Worm (Caenorhabditis elegans) whole organism, L3 larva: ENCODE data around the gene M04B2.2.
A peak's percentile ranks its signal among the peaks of the same experiment; 100 is the strongest.

Experiments
- R02D3.7 ChIP-seq: fragments of 150-350 bp; optimal IDR thresholded peaks from 2 replicates; lab custom pipeline; 2014; ENCODE audit warnings: missing biosample characterization, missing genetic modification characterization
- ZK546.5 ChIP-seq: sonication (generic microtip); optimal IDR thresholded peaks from 2 replicates; lab custom pipeline; 2017; ENCODE audit warnings: missing biosample characterization, missing genetic modification characterization
- aly-2 ChIP-seq: fragments of 150-350 bp; optimal IDR thresholded peaks from 2 replicates; lab custom pipeline; 2014; ENCODE audit warnings: missing biosample characterization, missing genetic modification characterization
- ama-1 ChIP-seq: fragments of 150-350 bp; optimal IDR thresholded peaks from 2 replicates; lab custom pipeline; 2018
- ceh-16 ChIP-seq: sonication (generic microtip); optimal IDR thresholded peaks from 2 replicates; lab custom pipeline; 2017; ENCODE audit warnings: missing biosample characterization, missing genetic modification characterization
- ceh-28 ChIP-seq: fragments of 150-350 bp; optimal IDR thresholded peaks from 2 replicates; lab custom pipeline; 2014; ENCODE audit warnings: missing biosample characterization, missing genetic modification reagents, missing genetic modification characterization
- ceh-82 ChIP-seq: fragments of 150-350 bp; optimal IDR thresholded peaks from 2 replicates; lab custom pipeline; 2014; ENCODE audit warnings: missing biosample characterization, missing genetic modification characterization
- ceh-9 ChIP-seq: sonication (generic microtip); optimal IDR thresholded peaks from 2 replicates; lab custom pipeline; 2018; ENCODE audit warnings: missing biosample characterization, missing genetic modification characterization
- daf-12 ChIP-seq: fragments of 150-350 bp; optimal IDR thresholded peaks from 2 replicates; lab custom pipeline; 2014; ENCODE audit warnings: missing biosample characterization, missing genetic modification reagents, missing genetic modification characterization
- egl-27 ChIP-seq: sonication (generic microtip); optimal IDR thresholded peaks from 4 replicates; lab custom pipeline; 2017; ENCODE audit warnings: missing biosample characterization, missing genetic modification reagents, missing genetic modification characterization
- egl-5 ChIP-seq: fragments of 150-350 bp; optimal IDR thresholded peaks from 2 replicates; lab custom pipeline; 2017; ENCODE audit warnings: missing biosample characterization, missing genetic modification reagents, missing genetic modification characterization, inconsistent platforms
- elt-1 ChIP-seq: fragments of 150-350 bp; optimal IDR thresholded peaks from 2 replicates; lab custom pipeline; 2014; ENCODE audit warnings: missing biosample characterization, missing genetic modification characterization
- elt-2 ChIP-seq: sonication (generic microtip); optimal IDR thresholded peaks from 2 replicates; lab custom pipeline; 2016; ENCODE audit warnings: missing genetic modification reagents, mild to moderate bottlenecking, missing genetic modification characterization, missing compliant biosample characterization
- elt-3 ChIP-seq, 3 experiments: fragments of 150-350 bp in 1 of 3; sonication (generic microtip) in 2 of 3; optimal IDR thresholded peaks; 2 replicates in 2 of 3; 4 replicates in 1 of 3; lab custom pipeline; 2014 to 2017; ENCODE audit warnings: missing biosample characterization in 3 of 3, missing genetic modification characterization in 3 of 3
- eor-1 ChIP-seq, 2 experiments: fragments of 150-350 bp; optimal IDR thresholded peaks; 2 replicates each; lab custom pipeline; 2014 to 2018; ENCODE audit warnings: missing biosample characterization in 2 of 2, missing genetic modification characterization in 2 of 2
- fkh-10 ChIP-seq: sonication (generic microtip); optimal IDR thresholded peaks from 2 replicates; lab custom pipeline; 2017; ENCODE audit warnings: missing biosample characterization, missing genetic modification reagents, missing genetic modification characterization
- fkh-2 ChIP-seq: fragments of 150-350 bp; optimal IDR thresholded peaks from 2 replicates; lab custom pipeline; 2014; ENCODE audit warnings: missing biosample characterization, missing genetic modification reagents, missing genetic modification characterization
- fos-1 ChIP-seq: fragments of 150-350 bp; optimal IDR thresholded peaks from 2 replicates; lab custom pipeline; 2014; ENCODE audit warnings: missing biosample characterization, missing genetic modification characterization
- hmg-11 ChIP-seq: sonication (generic microtip); optimal IDR thresholded peaks from 2 replicates; lab custom pipeline; 2016; ENCODE audit warnings: missing genetic modification characterization, missing compliant biosample characterization
- jun-1 ChIP-seq: fragments of 150-350 bp; optimal IDR thresholded peaks from 2 replicates; lab custom pipeline; 2014; ENCODE audit warnings: missing biosample characterization, missing genetic modification reagents, missing genetic modification characterization
- lin-15B ChIP-seq: fragments of 150-350 bp; optimal IDR thresholded peaks from 2 replicates; lab custom pipeline; 2014; ENCODE audit warnings: missing biosample characterization, missing genetic modification characterization
- lin-39 ChIP-seq: fragments of 150-350 bp; optimal IDR thresholded peaks from 2 replicates; lab custom pipeline; 2018; ENCODE audit warnings: missing biosample characterization, missing genetic modification reagents, missing genetic modification characterization
- lsy-12 ChIP-seq: sonication (generic microtip); optimal IDR thresholded peaks from 2 replicates; lab custom pipeline; 2016; ENCODE audit warnings: mild to moderate bottlenecking, missing genetic modification characterization, missing compliant biosample characterization
- mdl-1 ChIP-seq: fragments of 150-350 bp; optimal IDR thresholded peaks from 2 replicates; lab custom pipeline; 2014; ENCODE audit warnings: missing biosample characterization, missing genetic modification characterization
- mml-1 ChIP-seq: fragments of 150-350 bp; sonication (generic microtip); optimal IDR thresholded peaks from 3 replicates; lab custom pipeline; 2014; ENCODE audit warnings: missing biosample characterization, missing genetic modification characterization
- nfya-1 ChIP-seq: sonication (generic microtip); optimal IDR thresholded peaks from 2 replicates; lab custom pipeline; 2017; ENCODE audit warnings: missing genetic modification characterization, mild to moderate bottlenecking, missing compliant biosample characterization, antibody characterized with exemption, moderate library complexity; ENCODE audit not compliant: insufficient read depth
- nhr-11 ChIP-seq: fragments of 150-350 bp; optimal IDR thresholded peaks from 2 replicates; lab custom pipeline; 2014; ENCODE audit warnings: missing biosample characterization, missing genetic modification characterization
- nhr-12 ChIP-seq: fragments of 150-350 bp; optimal IDR thresholded peaks from 2 replicates; lab custom pipeline; 2014; ENCODE audit warnings: missing biosample characterization, missing genetic modification characterization
- nhr-23 ChIP-seq: fragments of 150-350 bp; optimal IDR thresholded peaks from 2 replicates; lab custom pipeline; 2014; ENCODE audit warnings: missing biosample characterization, missing genetic modification reagents, missing genetic modification characterization
- nhr-237 ChIP-seq: fragments of 150-350 bp; optimal IDR thresholded peaks from 2 replicates; lab custom pipeline; 2014; ENCODE audit warnings: missing biosample characterization, missing genetic modification characterization
- nhr-25 ChIP-seq: sonication (generic microtip); optimal IDR thresholded peaks from 2 replicates; lab custom pipeline; 2017; ENCODE audit warnings: missing biosample characterization, missing genetic modification characterization
- nhr-28 ChIP-seq: fragments of 150-350 bp; optimal IDR thresholded peaks from 2 replicates; lab custom pipeline; 2014; ENCODE audit warnings: missing biosample characterization, missing genetic modification characterization
- nhr-43 ChIP-seq: sonication (generic microtip); optimal IDR thresholded peaks from 2 replicates; lab custom pipeline; 2016; ENCODE audit warnings: mild to moderate bottlenecking, missing genetic modification characterization, missing compliant biosample characterization; ENCODE audit not compliant: poor library complexity, severe bottlenecking
- nhr-67 ChIP-seq: fragments of 150-350 bp; optimal IDR thresholded peaks from 2 replicates; lab custom pipeline; 2014; ENCODE audit warnings: missing biosample characterization, missing genetic modification characterization
- nhr-76 ChIP-seq: fragments of 150-350 bp; sonication (generic microtip); optimal IDR thresholded peaks from 5 replicates; lab custom pipeline; 2014; ENCODE audit warnings: missing biosample characterization, missing genetic modification characterization
- nhr-77 ChIP-seq: fragments of 150-350 bp; optimal IDR thresholded peaks from 2 replicates; lab custom pipeline; 2014; ENCODE audit warnings: missing biosample characterization, missing genetic modification characterization
- pha-4 ChIP-seq: fragments of 150-350 bp; optimal IDR thresholded peaks from 2 replicates; lab custom pipeline; 2014; ENCODE audit warnings: missing biosample characterization, missing genetic modification reagents, missing genetic modification characterization
- pqm-1 ChIP-seq: fragments of 150-350 bp; optimal IDR thresholded peaks from 2 replicates; lab custom pipeline; 2017; ENCODE audit warnings: missing biosample characterization, missing genetic modification characterization, inconsistent platforms
- sea-2 ChIP-seq: fragments of 150-350 bp; sonication (generic microtip); optimal IDR thresholded peaks from 4 replicates; lab custom pipeline; 2014; ENCODE audit warnings: missing biosample characterization, missing genetic modification reagents, missing genetic modification characterization
- skn-1 ChIP-seq: fragments of 150-350 bp; optimal IDR thresholded peaks from 2 replicates; lab custom pipeline; 2014; ENCODE audit warnings: missing biosample characterization, missing genetic modification characterization
- snpc-4 ChIP-seq: fragments of 150-350 bp; optimal IDR thresholded peaks from 2 replicates; lab custom pipeline; 2014; ENCODE audit warnings: missing biosample characterization, missing genetic modification characterization
- tbx-2 ChIP-seq: sonication (generic microtip); optimal IDR thresholded peaks from 2 replicates; lab custom pipeline; 2016; ENCODE audit warnings: mild to moderate bottlenecking, missing genetic modification characterization, missing compliant biosample characterization
- unc-39 ChIP-seq: sonication (generic microtip); optimal IDR thresholded peaks from 4 replicates; lab custom pipeline; 2017; ENCODE audit warnings: missing biosample characterization, missing genetic modification characterization
- unc-62 ChIP-seq: fragments of 150-350 bp; sonication (generic microtip); optimal IDR thresholded peaks from 4 replicates; lab custom pipeline; 2014; ENCODE audit warnings: missing biosample characterization, missing genetic modification reagents, missing genetic modification characterization
- zag-1 ChIP-seq: fragments of 150-350 bp; optimal IDR thresholded peaks from 2 replicates; lab custom pipeline; 2014; ENCODE audit warnings: missing biosample characterization, missing genetic modification characterization
- ztf-11 ChIP-seq: fragments of 150-350 bp; optimal IDR thresholded peaks from 2 replicates; lab custom pipeline; 2014; ENCODE audit warnings: missing biosample characterization, missing genetic modification characterization
- ztf-4 ChIP-seq: fragments of 150-350 bp; optimal IDR thresholded peaks from 2 replicates; lab custom pipeline; 2014; ENCODE audit warnings: missing biosample characterization, missing genetic modification characterization

The M04B2.2 gene

DNA sequence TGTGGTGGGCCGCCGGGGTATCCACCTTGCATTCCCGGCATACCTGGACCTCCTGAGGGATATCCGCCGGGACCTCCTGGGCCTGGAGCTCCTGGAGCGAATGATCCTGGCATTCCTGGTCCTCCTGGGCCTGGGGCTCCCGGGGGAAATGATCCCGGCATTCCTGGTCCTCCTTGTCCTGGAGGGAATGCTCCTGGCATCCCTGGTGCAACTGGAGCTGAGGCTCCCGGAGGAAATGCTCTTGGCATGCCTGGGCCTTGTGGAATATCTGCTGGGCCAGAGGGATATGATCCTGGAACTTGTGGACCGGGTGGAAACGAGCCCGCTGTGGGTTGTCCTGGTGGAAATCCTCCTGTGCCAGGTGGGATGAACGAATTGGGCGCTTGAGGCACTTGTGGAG lies 37.2 kb downstream of the M04B2.2 start:
- no peak for TF ChIP-seq fkh-10 (GFP tag; lab: Kevin White, UChicago)
- TF ChIP-seq zag-1, result no peak
- TF ChIP-seq aly-2 (tag; lab: Kevin White, UChicago), result no peak
- TF ChIP-seq daf-12, result no peak
- no peak for TF ChIP-seq pha-4 (tag; lab: Kevin White, UChicago)
- TF ChIP-seq, all 47 proteins: peak for 0

DNA sequence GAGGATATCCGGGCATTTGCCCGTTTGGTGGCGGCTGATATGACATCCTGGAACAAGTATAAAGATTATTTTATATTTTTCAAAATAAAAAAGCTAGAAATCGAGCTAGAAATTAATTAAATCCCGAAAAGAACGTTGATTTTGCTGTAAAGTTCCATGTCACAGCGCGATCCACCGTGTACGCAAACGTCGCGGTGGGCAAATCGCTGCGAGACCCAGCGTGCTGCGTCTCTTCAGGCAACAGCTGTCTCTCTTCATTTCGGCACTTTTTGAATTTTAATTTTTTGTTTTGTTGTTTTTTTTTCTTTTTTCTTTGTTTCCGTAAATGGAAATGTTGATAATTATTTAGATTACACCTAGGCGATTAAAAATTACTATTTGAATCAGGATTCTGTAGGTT lies 38.3 kb downstream of the M04B2.2 start, which contains the start of gene sec-24.1:
Gene sec-24.1, minus strand, starts transcription at position 49 of the 400 bp plus-strand sequence.
- peak; percentile 78 for TF ChIP-seq ceh-28
- TF ChIP-seq nhr-28 (tag; lab: Kevin White, UChicago), result no peak
- TF ChIP-seq unc-39 (tag; lab: Kevin White, UChicago), result no peak
- peak; percentile 89 for TF ChIP-seq lsy-12 (tag; lab: Kevin White, UChicago)
- TF ChIP-seq snpc-4 (tag; lab: Kevin White, UChicago), result peak; percentile 67
- peak; percentile 84 for TF ChIP-seq nhr-25 (tag; lab: Kevin White, UChicago)
- TF ChIP-seq lin-39 (tag; lab: Kevin White, UChicago), result peak; percentile 88
- peak; percentile 61 for TF ChIP-seq tbx-2
- TF ChIP-seq pha-4 (tag; lab: Kevin White, UChicago), result peak; percentile 94
- TF ChIP-seq elt-2 (tag; lab: Kevin White, UChicago), result peak; percentile 54
- TF ChIP-seq egl-27, result no peak
- peak; percentile 15 for TF ChIP-seq zag-1
- peak; percentile 86 for TF ChIP-seq skn-1
- peak; percentile 78 for TF ChIP-seq lin-15B (tag; lab: Kevin White, UChicago)
- peak; percentile 89 for TF ChIP-seq hmg-11 (tag; lab: Kevin White, UChicago)
- peak; percentile 68 for TF ChIP-seq jun-1 (tag; lab: Kevin White, UChicago)
- TF ChIP-seq R02D3.7 (tag; lab: Kevin White, UChicago), result peak; percentile 87
- TF ChIP-seq nfya-1, result peak; percentile 97
- peak; percentile 36 for TF ChIP-seq mdl-1 (tag; lab: Kevin White, UChicago)
- TF ChIP-seq aly-2 (tag; lab: Kevin White, UChicago), result peak; percentile 63
- TF ChIP-seq ztf-11 (tag; lab: Kevin White, UChicago), result no peak
- TF ChIP-seq mml-1 (tag; lab: Kevin White, UChicago), result no peak
- no peak for TF ChIP-seq nhr-11 (tag; lab: Kevin White, UChicago)
- no peak for TF ChIP-seq nhr-67 (tag; lab: Kevin White, UChicago)
- no peak for TF ChIP-seq nhr-76 (tag; lab: Kevin White, UChicago)
- peak in 1 of 3 experiments; percentile 67 for TF ChIP-seq elt-3 (tag; optimal IDR thresholded peaks at IDR 0.05; lab: Kevin White, UChicago)
- no peak for TF ChIP-seq daf-12
- no peak for TF ChIP-seq ceh-9 (tag; lab: Kevin White, UChicago)
- TF ChIP-seq fkh-2, result no peak
- TF ChIP-seq egl-5, result peak; percentile 58
- peak; percentile 72 for TF ChIP-seq nhr-77 (tag; lab: Kevin White, UChicago)
- peak; percentile 93 for TF ChIP-seq nhr-43 (tag; lab: Kevin White, UChicago)
- TF ChIP-seq eor-1 (tag; optimal IDR thresholded peaks at IDR 0.05; lab: Kevin White, UChicago), result no peak
- no peak for TF ChIP-seq ceh-16
- TF ChIP-seq ztf-4, result no peak
- TF ChIP-seq ama-1 (lab: Kevin White, UChicago), result no peak
- TF ChIP-seq nhr-237 (tag; lab: Kevin White, UChicago), result no peak
- no peak for TF ChIP-seq nhr-12 (tag; lab: Kevin White, UChicago)
- TF ChIP-seq pqm-1 (tag; lab: Kevin White, UChicago), result peak; percentile 65
- TF ChIP-seq fos-1 (tag; lab: Kevin White, UChicago), result peak; percentile 31
- peak; percentile 47 for TF ChIP-seq fkh-10 (GFP tag; lab: Kevin White, UChicago)
- peak; percentile 93 for TF ChIP-seq nhr-23 (tag; lab: Kevin White, UChicago)
- TF ChIP-seq unc-62 (GFP tag; lab: Kevin White, UChicago), result no peak
- TF ChIP-seq elt-1 (tag; lab: Kevin White, UChicago), result peak; percentile 40
- TF ChIP-seq ceh-82 (tag; lab: Kevin White, UChicago), result peak; percentile 90
- TF ChIP-seq ZK546.5 (tag; lab: Kevin White, UChicago), result no peak
- no peak for TF ChIP-seq sea-2 (GFP tag; lab: Kevin White, UChicago)
